Worm (Caenorhabditis elegans) whole organism, young adult: ENCODE results near the gene srh-270.

Source experiments
- D2030.7 ChIP-seq: fragments of 200-800 bp; sonication (Bioruptor generic); IDR thresholded peaks from 2 replicates; pipeline ENCODE4 v1.3.6; 2022; ENCODE audit warnings: missing genetic modification reagents, missing genetic modification characterization, missing compliant biosample characterization
- F37B4.10 ChIP-seq: fragments of 200-800 bp; sonication (Bioruptor generic); IDR thresholded peaks from 2 replicates; pipeline ENCODE4 v1.3.6; 2022; ENCODE audit warnings: missing genetic modification characterization, missing compliant biosample characterization
- T07F8.4 ChIP-seq: sonication (generic microtip); optimal IDR thresholded peaks from 2 replicates; lab custom pipeline; 2016; ENCODE audit warnings: mild to moderate bottlenecking, missing genetic modification characterization, moderate library complexity, missing compliant biosample characterization
- Y53G8AR.9 ChIP-seq: fragments of 200-800 bp; sonication (Bioruptor generic); conservative IDR thresholded peaks from 2 replicates; pipeline ENCODE4 v1.3.6; 2022; ENCODE audit warnings: missing genetic modification reagents, missing genetic modification characterization, missing compliant biosample characterization
- Y95B8A.8 ChIP-seq: fragments of 200-800 bp; sonication (Bioruptor generic); IDR thresholded peaks from 2 replicates; pipeline ENCODE4 v1.3.6; 2022; ENCODE audit warnings: missing genetic modification reagents, missing genetic modification characterization, missing compliant biosample characterization
- akir-1 ChIP-seq: fragments of 200-800 bp; sonication (Bioruptor generic); optimal IDR thresholded peaks from 2 replicates; lab custom pipeline; 2018; ENCODE audit warnings: mild to moderate bottlenecking, missing genetic modification characterization, moderate library complexity, missing compliant biosample characterization
- aptf-2 ChIP-seq: fragments of 200-800 bp; sonication (Bioruptor generic); conservative IDR thresholded peaks from 2 replicates; pipeline ENCODE4 v1.3.6; 2022; ENCODE audit warnings: missing genetic modification reagents, missing genetic modification characterization, missing compliant biosample characterization
- atf-7 ChIP-seq: sonication (generic microtip); optimal IDR thresholded peaks from 2 replicates; lab custom pipeline; 2017; ENCODE audit warnings: mild to moderate bottlenecking, missing genetic modification characterization, missing compliant biosample characterization
- attf-3 ChIP-seq: fragments of 200-800 bp; sonication (Bioruptor generic); conservative IDR thresholded peaks from 2 replicates; pipeline ENCODE4 v1.3.6; 2022; ENCODE audit warnings: missing genetic modification reagents, missing genetic modification characterization, missing compliant biosample characterization
- bed-1 ChIP-seq: fragments of 200-800 bp; sonication (Bioruptor generic); IDR thresholded peaks from 2 replicates; pipeline ENCODE4 v1.3.6; 2022; ENCODE audit warnings: missing genetic modification reagents, missing genetic modification characterization, missing compliant biosample characterization
- cebp-1 ChIP-seq, 2 experiments: fragments of 200-800 bp in 1 of 2; sonication (Bioruptor generic) in 1 of 2; sonication (generic microtip) in 1 of 2; IDR thresholded peaks in 1 of 2; optimal IDR thresholded peaks in 1 of 2; 2 replicates each; pipeline versions ENCODE4 v1.3.6 to Lab custom; 2017 to 2022; ENCODE audit warnings: missing compliant biosample characterization in 2 of 2, missing genetic modification characterization in 2 of 2, mild to moderate bottlenecking in 1 of 2, missing genetic modification reagents in 1 of 2, moderate library complexity in 1 of 2
- cebp-2 ChIP-seq: fragments of 200-800 bp; sonication (Bioruptor generic); IDR thresholded peaks from 2 replicates; pipeline ENCODE4 v1.3.6; 2022; ENCODE audit warnings: missing genetic modification characterization, missing compliant biosample characterization
- ceh-27 ChIP-seq: fragments of 200-800 bp; sonication (Bioruptor generic); optimal IDR thresholded peaks from 2 replicates; lab custom pipeline; 2018; ENCODE audit warnings: mild to moderate bottlenecking, missing genetic modification characterization, moderate library complexity, missing compliant biosample characterization
- chd-7 ChIP-seq: sonication (generic microtip); optimal IDR thresholded peaks from 2 replicates; lab custom pipeline; 2016; ENCODE audit warnings: mild to moderate bottlenecking, missing genetic modification characterization, moderate library complexity, missing compliant biosample characterization
- dox-1 ChIP-seq: fragments of 200-800 bp; sonication (Bioruptor generic); IDR thresholded peaks from 2 replicates; pipeline ENCODE4 v1.3.6; 2022; ENCODE audit warnings: missing genetic modification reagents, missing genetic modification characterization, missing compliant biosample characterization
- gei-17 ChIP-seq: fragments of 200-800 bp; sonication (Bioruptor generic); optimal IDR thresholded peaks from 2 replicates; lab custom pipeline; 2018; ENCODE audit warnings: mild to moderate bottlenecking, missing genetic modification characterization, missing compliant biosample characterization
- him-1 ChIP-seq: sonication (generic microtip); optimal IDR thresholded peaks from 2 replicates; lab custom pipeline; 2016; ENCODE audit warnings: missing genotype, missing genetic modification reagents, missing genetic modification characterization, missing compliant biosample characterization
- hlh-26 ChIP-seq: fragments of 200-800 bp; sonication (Bioruptor generic); conservative IDR thresholded peaks from 2 replicates; pipeline ENCODE4 v1.3.6; 2022; ENCODE audit warnings: missing genetic modification reagents, missing genetic modification characterization, missing compliant biosample characterization
- hmg-1.2 ChIP-seq: fragments of 200-800 bp; sonication (Bioruptor generic); IDR thresholded peaks from 2 replicates; pipeline ENCODE4 v1.3.6; 2022; ENCODE audit warnings: missing genetic modification reagents, missing genetic modification characterization, missing compliant biosample characterization
- hmg-20 ChIP-seq: fragments of 200-800 bp; sonication (Bioruptor generic); IDR thresholded peaks from 2 replicates; pipeline ENCODE4 v1.3.6; 2022; ENCODE audit warnings: missing genetic modification reagents, missing genetic modification characterization, missing compliant biosample characterization
- lin-26 ChIP-seq: fragments of 200-800 bp; sonication (Bioruptor generic); IDR thresholded peaks from 2 replicates; pipeline ENCODE4 v1.3.6; 2022; ENCODE audit warnings: missing genetic modification reagents, missing genetic modification characterization, missing compliant biosample characterization
- lin-54 ChIP-seq: fragments of 200-800 bp; sonication (Bioruptor generic); optimal IDR thresholded peaks from 2 replicates; lab custom pipeline; 2018; ENCODE audit warnings: mild to moderate bottlenecking, missing genetic modification characterization, missing compliant biosample characterization
- lir-1 ChIP-seq: fragments of 200-800 bp; sonication (Bioruptor generic); conservative IDR thresholded peaks from 2 replicates; pipeline ENCODE4 v1.3.6; 2022; ENCODE audit warnings: missing genetic modification reagents, missing genetic modification characterization, missing compliant biosample characterization
- lsl-1 ChIP-seq: fragments of 200-800 bp; sonication (Bioruptor generic); optimal IDR thresholded peaks from 2 replicates; lab custom pipeline; 2018; ENCODE audit warnings: mild to moderate bottlenecking, missing genetic modification characterization, moderate library complexity, missing compliant biosample characterization
- lsy-27 ChIP-seq: sonication (generic microtip); optimal IDR thresholded peaks from 2 replicates; lab custom pipeline; 2017; ENCODE audit warnings: missing genetic modification characterization, mild to moderate bottlenecking, missing compliant biosample characterization, antibody characterized with exemption, missing genotype, borderline replicate concordance; ENCODE audit not compliant: insufficient read depth
- madf-10 ChIP-seq: sonication (generic microtip); optimal IDR thresholded peaks from 2 replicates; lab custom pipeline; 2016; ENCODE audit warnings: mild to moderate bottlenecking, missing genetic modification characterization, missing compliant biosample characterization
- madf-3 ChIP-seq: fragments of 200-800 bp; sonication (Bioruptor generic); IDR thresholded peaks from 2 replicates; pipeline ENCODE4 v1.3.6; 2022; ENCODE audit warnings: missing genetic modification reagents, missing genetic modification characterization, missing compliant biosample characterization
- mcd-1 ChIP-seq: fragments of 200-800 bp; sonication (Bioruptor generic); IDR thresholded peaks from 2 replicates; pipeline ENCODE4 v1.3.6; 2022; ENCODE audit warnings: missing genetic modification reagents, missing genetic modification characterization, missing compliant biosample characterization
- nfya-2 ChIP-seq: fragments of 200-800 bp; sonication (Bioruptor generic); IDR thresholded peaks from 2 replicates; pipeline ENCODE4 v1.3.6; 2022; ENCODE audit warnings: missing genetic modification reagents, missing genetic modification characterization, missing compliant biosample characterization
- nfyb-1 ChIP-seq: fragments of 200-800 bp; sonication (Bioruptor generic); IDR thresholded peaks from 2 replicates; pipeline ENCODE4 v1.3.6; 2022; ENCODE audit warnings: missing genetic modification reagents, missing genetic modification characterization, missing compliant biosample characterization
- rcor-1 ChIP-seq: fragments of 200-800 bp; sonication (Bioruptor generic); IDR thresholded peaks from 2 replicates; pipeline ENCODE4 v1.3.6; 2022; ENCODE audit warnings: missing genetic modification reagents, missing genetic modification characterization, missing compliant biosample characterization
- rpc-1 ChIP-seq, 2 experiments: fragments of 150-350 bp in 1 of 2; sonication (generic microtip) in 1 of 2; optimal IDR thresholded peaks; 2 replicates each; lab custom pipeline; 2014 to 2018; ENCODE audit warnings: missing biosample characterization in 1 of 2, missing genetic modification characterization in 1 of 2, missing genetic modification reagents in 1 of 2, missing genotype in 1 of 2
- snpc-3.4 ChIP-seq: sonication (generic microtip); optimal IDR thresholded peaks from 2 replicates; lab custom pipeline; 2017; ENCODE audit warnings: missing genetic modification characterization, mild to moderate bottlenecking, missing compliant biosample characterization, antibody characterized with exemption, moderate library complexity, missing genotype, missing genetic modification reagents
- snpc-4 ChIP-seq, 5 experiments: fragments of 150-350 bp in 1 of 5; sonication (generic microtip) in 4 of 5; optimal IDR thresholded peaks; 2 replicates each; lab custom pipeline; 2014 to 2018; ENCODE audit warnings: missing genetic modification characterization in 5 of 5, missing biosample characterization in 3 of 5, antibody characterized with exemption in 2 of 5, mild to moderate bottlenecking in 2 of 5, missing compliant biosample characterization in 2 of 5, missing genotype in 2 of 5, moderate library complexity in 2 of 5, missing genetic modification reagents in 1 of 5
- somi-1 ChIP-seq: fragments of 200-800 bp; sonication (Bioruptor generic); optimal IDR thresholded peaks from 2 replicates; lab custom pipeline; 2018; ENCODE audit warnings: mild to moderate bottlenecking, missing genetic modification characterization, missing compliant biosample characterization
- tbx-9 ChIP-seq: sonication (generic microtip); optimal IDR thresholded peaks from 2 replicates; lab custom pipeline; 2016; ENCODE audit warnings: borderline replicate concordance, missing genetic modification characterization, inconsistent platforms, missing compliant biosample characterization
- xnd-1 ChIP-seq: sonication (generic microtip); optimal IDR thresholded peaks from 2 replicates; lab custom pipeline; 2016; ENCODE audit warnings: missing genotype, missing genetic modification reagents, missing genetic modification characterization, missing compliant biosample characterization
- zfh-2 ChIP-seq: fragments of 200-800 bp; sonication (Bioruptor generic); conservative IDR thresholded peaks from 2 replicates; pipeline ENCODE4 v1.3.6; 2022; ENCODE audit warnings: missing genetic modification reagents, missing genetic modification characterization, missing compliant biosample characterization
- ztf-22 ChIP-seq: fragments of 200-800 bp; sonication (Bioruptor generic); optimal IDR thresholded peaks from 2 replicates; lab custom pipeline; 2018; ENCODE audit warnings: mild to moderate bottlenecking, missing genetic modification characterization, moderate library complexity, missing compliant biosample characterization
- ztf-28 ChIP-seq: fragments of 200-800 bp; sonication (Bioruptor generic); IDR thresholded peaks from 2 replicates; pipeline ENCODE4 v1.3.6; 2022; ENCODE audit warnings: missing genetic modification reagents, missing genetic modification characterization, missing compliant biosample characterization
- ztf-3 ChIP-seq: fragments of 200-800 bp; sonication (Bioruptor generic); optimal IDR thresholded peaks from 2 replicates; lab custom pipeline; 2018; ENCODE audit warnings: mild to moderate bottlenecking, missing genetic modification characterization, missing compliant biosample characterization
- ztf-6 ChIP-seq: fragments of 200-800 bp; sonication (Bioruptor generic); IDR thresholded peaks from 2 replicates; pipeline ENCODE4 v1.3.6; 2022; ENCODE audit warnings: missing genetic modification reagents, missing genetic modification characterization, missing compliant biosample characterization

Gene srh-270

DNA sequence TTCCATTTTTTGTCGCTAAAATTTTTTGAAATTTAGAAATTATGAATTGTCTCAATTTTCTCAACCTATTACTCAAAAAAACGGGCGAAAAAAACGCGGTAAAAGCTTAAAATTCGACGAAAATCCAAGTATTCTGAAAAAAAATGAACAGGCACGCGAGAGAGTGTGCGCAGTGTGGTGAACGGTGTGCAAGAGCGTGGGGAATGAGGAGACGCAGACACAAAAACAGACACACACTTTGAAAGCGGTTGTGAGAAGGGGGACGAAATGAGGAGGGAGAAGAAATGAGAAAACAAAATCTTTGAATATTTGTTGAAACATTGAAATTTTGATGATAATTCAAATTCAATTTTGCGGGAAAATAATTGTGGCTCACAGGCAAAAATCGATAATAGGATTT, 34.6 kb downstream of the srh-270 start, which contains the start of gene T03D3.5:
T03D3.5 (minus strand) TSS at position 21 of the 400 bp plus-strand sequence.
- TF ChIP-seq lsy-27 (tag; lab: Kevin White, UChicago) = no peak
- TF ChIP-seq hmg-1.2 = peak; percentile 98
- TF ChIP-seq gei-17 (GFP tag; lab: Kevin White, UChicago) = no peak
- TF ChIP-seq, all 124 proteins: peak for 1

DNA sequence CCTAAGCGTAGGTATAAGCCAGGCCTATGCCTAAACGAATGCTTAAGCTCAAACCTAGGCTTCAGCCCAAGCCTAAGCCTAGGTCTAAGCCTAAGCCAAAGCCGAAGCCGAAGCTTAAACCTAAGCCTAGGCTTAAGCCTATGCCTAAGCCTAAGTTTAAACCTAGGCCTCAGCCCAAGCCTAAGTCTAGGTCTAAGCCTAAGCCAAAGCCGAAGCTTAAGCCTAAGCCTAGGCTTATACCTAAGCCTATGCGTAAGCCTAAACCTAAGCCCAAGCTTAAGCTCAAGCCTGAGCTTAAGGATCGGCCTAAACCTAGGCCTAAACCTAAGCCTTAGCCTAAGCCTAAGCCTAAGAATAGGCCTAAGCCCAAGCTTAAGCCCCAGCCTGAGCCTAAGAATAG, 35.4 kb downstream of the srh-270 start:
- TF ChIP-seq ztf-22 (GFP tag; lab: Kevin White, UChicago) (no peak), Y95B8A.8 (GFP tag; lab: Robert Waterston, UW) (no peak), mcd-1 (GFP tag; lab: Robert Waterston, UW) (no peak), F37B4.10 (GFP tag; lab: Robert Waterston, UW) (no peak), lin-26 (GFP tag; lab: Robert Waterston, UW) (no peak), dox-1 (no peak), him-1 (tag; lab: Kevin White, UChicago) (no peak), ztf-28 (GFP tag; lab: Robert Waterston, UW) (no peak), ceh-27 (GFP tag; lab: Kevin White, UChicago) (no peak), cebp-2 (no peak)

DNA sequence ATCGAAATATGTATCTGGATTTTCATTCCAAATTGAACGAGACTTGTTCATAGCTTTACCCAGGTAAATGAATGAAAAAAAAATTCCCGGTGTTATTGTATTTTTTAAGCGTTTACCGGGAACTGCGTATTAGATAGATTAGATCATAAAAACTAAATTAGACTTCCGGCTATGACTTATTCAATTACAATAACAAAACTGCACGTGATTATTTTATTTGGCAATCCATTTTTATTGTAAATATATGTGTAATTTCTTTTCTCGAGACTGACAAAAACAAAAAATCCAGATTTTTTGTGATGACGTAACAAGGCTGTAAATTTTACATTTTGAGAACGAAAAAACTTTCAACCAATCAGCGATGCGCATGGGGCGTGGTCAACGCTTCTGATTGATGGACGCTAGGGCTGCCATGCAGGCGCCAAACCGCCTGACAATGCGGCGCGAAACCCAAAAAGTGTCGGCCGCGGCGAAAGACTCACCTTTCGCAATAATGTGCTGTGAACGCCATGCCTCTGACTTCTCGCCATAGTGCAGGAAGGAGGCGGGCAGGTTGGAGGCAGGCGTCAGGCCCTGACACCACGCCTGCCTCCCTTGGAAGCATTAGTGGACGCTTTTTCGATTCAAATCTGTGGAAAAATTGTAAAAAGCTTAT, 39.7 kb downstream of the srh-270 start, which contains the start of gene srh-36:
srh-36 (minus strand) TSS at position 51 of the 655 bp plus-strand sequence.
- TF ChIP-seq rcor-1 (GFP tag; lab: Robert Waterston, UW) (no peak), atf-7 (tag; lab: Kevin White, UChicago) (no peak), xnd-1 (tag; lab: Kevin White, UChicago) (no peak), tbx-9 (tag; lab: Kevin White, UChicago) (no peak), T07F8.4 (tag; lab: Kevin White, UChicago) (no peak), zfh-2 (peak; percentile 81), F37B4.10 (GFP tag; lab: Robert Waterston, UW) (no peak), ztf-28 (GFP tag; lab: Robert Waterston, UW) (0 out of 2 replicates have a peak, but pooled peaks have one; percentile 56), lsl-1 (GFP tag; lab: Kevin White, UChicago) (no peak), attf-3 (GFP tag; lab: Robert Waterston, UW) (no peak), chd-7 (tag; lab: Kevin White, UChicago) (no peak), hmg-20 (GFP tag; lab: Robert Waterston, UW) (no peak), Y53G8AR.9 (no peak), ztf-6 (GFP tag; lab: Robert Waterston, UW) (no peak), madf-10 (no peak), snpc-3.4 (tag; lab: Kevin White, UChicago) (no peak), akir-1 (GFP tag; lab: Kevin White, UChicago) (no peak), madf-3 (no peak), lin-54 (GFP tag; lab: Kevin White, UChicago) (no peak), snpc-4 (GFP tag; optimal IDR thresholded peaks at IDR 0.05; lab: Kevin White, UChicago) (no peak), snpc-4 (tag; optimal IDR thresholded peaks at IDR 0.05; lab: Kevin White, UChicago) (peak in 1 of 4 experiments; percentile 53), nfya-2 (GFP tag; lab: Robert Waterston, UW) (no peak), rpc-1 (optimal IDR thresholded peaks at IDR 0.05; lab: Kevin White, UChicago) (no peak), rpc-1 (tag; optimal IDR thresholded peaks at IDR 0.05; lab: Kevin White, UChicago) (no peak), somi-1 (no peak), lir-1 (GFP tag; lab: Robert Waterston, UW) (no peak), bed-1 (no peak), aptf-2 (GFP tag; lab: Robert Waterston, UW) (no peak), ztf-3 (GFP tag; lab: Kevin White, UChicago) (no peak), cebp-1 (GFP tag; IDR thresholded peaks at IDR 0.05; lab: Robert Waterston, UW) (no peak), cebp-1 (tag; optimal IDR thresholded peaks at IDR 0.05; lab: Kevin White, UChicago) (no peak), nfyb-1 (GFP tag; lab: Robert Waterston, UW) (peak; percentile 53; the same call in 1 of the 2 replicates), hlh-26 (GFP tag; lab: Robert Waterston, UW) (no peak), D2030.7 (GFP tag; lab: Robert Waterston, UW) (no peak)
